Fruit fly (Drosophila melanogaster) whole organism, embryonic: ENCODE measurements around the gene MYPT-75D.

Experiments used
- BEAF-32 ChIP-seq: fragments of 200-800 bp; sonication (Bioruptor generic); optimal IDR thresholded peaks from 3 replicates; lab custom pipeline; 2017; ENCODE audit warnings: missing biosample characterization, missing genetic modification characterization, mild to moderate bottlenecking, moderate library complexity, missing genetic modification reagents
- CG10267 ChIP-seq: fragments of 200-800 bp; sonication (Bioruptor generic); optimal IDR thresholded peaks from 2 replicates; lab custom pipeline; 2018; ENCODE audit warnings: missing biosample characterization, mild to moderate bottlenecking, missing genetic modification characterization, moderate library complexity
- CG11247 ChIP-seq: fragments of 200-800 bp; sonication (Bioruptor generic); IDR thresholded peaks from 2 replicates; pipeline ENCODE4 v1.3.6; 2022; ENCODE audit warnings: missing biosample characterization, missing genetic modification characterization
- CG11723 ChIP-seq: fragments of 200-800 bp; sonication (Bioruptor generic); optimal IDR thresholded peaks from 2 replicates; lab custom pipeline; 2017; ENCODE audit warnings: missing biosample characterization, mild to moderate bottlenecking, missing genetic modification characterization
- CG13775 ChIP-seq: fragments of 200-800 bp; sonication (Bioruptor generic); optimal IDR thresholded peaks from 3 replicates; lab custom pipeline; 2017; ENCODE audit warnings: missing biosample characterization, mild to moderate bottlenecking, missing genetic modification characterization
- CG1603 ChIP-seq: fragments of 200-800 bp; sonication (Bioruptor generic); optimal IDR thresholded peaks from 2 replicates; lab custom pipeline; 2019; ENCODE audit warnings: missing biosample characterization, mild to moderate bottlenecking, missing genetic modification characterization, moderate library complexity
- CG16813 ChIP-seq: fragments of 200-800 bp; sonication (Bioruptor generic); IDR thresholded peaks from 3 replicates; pipeline ENCODE4 v1.3.6; 2022; ENCODE audit warnings: missing biosample characterization, missing genetic modification characterization; ENCODE audit not compliant: partially characterized antibody
- CG17186 ChIP-seq: fragments of 200-800 bp; sonication (Bioruptor generic); optimal IDR thresholded peaks from 3 replicates; lab custom pipeline; 2017; ENCODE audit warnings: missing biosample characterization, missing genetic modification reagents, missing genetic modification characterization
- CG1792 ChIP-seq: fragments of 200-800 bp; sonication (Bioruptor generic); optimal IDR thresholded peaks from 2 replicates; lab custom pipeline; 2016; ENCODE audit warnings: missing biosample characterization, missing genetic modification characterization
- CG2116 ChIP-seq: fragments of 200-800 bp; sonication (Bioruptor generic); optimal IDR thresholded peaks from 3 replicates; lab custom pipeline; 2018; ENCODE audit warnings: missing biosample characterization, mild to moderate bottlenecking, missing genetic modification characterization
- CG30403 ChIP-seq: fragments of 200-800 bp; sonication (Bioruptor generic); optimal IDR thresholded peaks from 3 replicates; lab custom pipeline; 2016; ENCODE audit warnings: missing biosample characterization, missing genetic modification characterization
- CG6654 ChIP-seq: fragments of 200-800 bp; sonication (Bioruptor generic); optimal IDR thresholded peaks from 2 replicates; lab custom pipeline; 2017; ENCODE audit warnings: missing biosample characterization, mild to moderate bottlenecking, missing genetic modification characterization
- CG9797 ChIP-seq: fragments of 200-800 bp; sonication (Bioruptor generic); optimal IDR thresholded peaks from 3 replicates; lab custom pipeline; 2018; ENCODE audit warnings: missing biosample characterization, mild to moderate bottlenecking, missing genetic modification characterization
- Fer1 ChIP-seq: fragments of 200-800 bp; sonication (Bioruptor generic); optimal IDR thresholded peaks from 2 replicates; lab custom pipeline; 2017; ENCODE audit warnings: missing biosample characterization, mild to moderate bottlenecking, missing genetic modification characterization
- HLH4C ChIP-seq: fragments of 200-800 bp; sonication (Bioruptor generic); IDR thresholded peaks from 3 replicates; pipeline ENCODE4 v1.3.6; 2022; ENCODE audit warnings: missing biosample characterization, missing genetic modification characterization; ENCODE audit not compliant: partially characterized antibody
- Jarid2 ChIP-seq: fragments of 200-800 bp; sonication (Bioruptor generic); optimal IDR thresholded peaks from 3 replicates; lab custom pipeline; 2017; ENCODE audit warnings: mild to moderate bottlenecking, missing biosample characterization, missing genetic modification reagents, missing genetic modification characterization
- MBD-R2 ChIP-seq: fragments of 200-800 bp; sonication (Bioruptor generic); IDR thresholded peaks from 2 replicates; pipeline ENCODE4 v1.3.6; 2022; ENCODE audit warnings: missing biosample characterization, missing genetic modification characterization
- Med ChIP-seq: fragments of 200-800 bp; sonication (Bioruptor generic); peaks from one replicate; lab custom pipeline; 2016; ENCODE audit warnings: missing biosample characterization, missing genetic modification characterization, mild to moderate bottlenecking, inconsistent platforms, moderate library complexity
- Myb ChIP-seq: fragments of 200-800 bp; sonication (Bioruptor generic); optimal IDR thresholded peaks from 2 replicates; lab custom pipeline; 2016; ENCODE audit warnings: missing biosample characterization, missing genetic modification characterization
- NC2β ChIP-seq: fragments of 200-800 bp; sonication (Bioruptor generic); optimal IDR thresholded peaks from 2 replicates; lab custom pipeline; 2016; ENCODE audit warnings: missing biosample characterization, missing genetic modification characterization
- Pdp1 ChIP-seq, 2 experiments: fragments of 200-800 bp; sonication (Bioruptor generic); optimal IDR thresholded peaks; 3 replicates each; lab custom pipeline; 2016; ENCODE audit warnings: missing biosample characterization in 2 of 2, missing genetic modification characterization in 2 of 2, mild to moderate bottlenecking in 1 of 2, moderate library complexity in 1 of 2
- Poxn ChIP-seq: fragments of 200-800 bp; sonication (Bioruptor generic); IDR thresholded peaks from 2 replicates; pipeline ENCODE4 v1.3.6; 2022; ENCODE audit warnings: missing biosample characterization, missing genetic modification characterization
- Sin3A ChIP-seq: fragments of >200 bp; optimal IDR thresholded peaks from 2 replicates; lab custom pipeline; 2018
- Sry-δ ChIP-seq: fragments of 200-800 bp; sonication (Bioruptor generic); optimal IDR thresholded peaks from 2 replicates; lab custom pipeline; 2016; ENCODE audit warnings: missing biosample characterization, missing genetic modification characterization
- Tbp ChIP-seq: fragments of >200 bp; optimal IDR thresholded peaks from 2 replicates; lab custom pipeline; 2018; ENCODE audit warnings: missing biosample characterization, missing genetic modification characterization
- YL-1 ChIP-seq: fragments of 200-800 bp; sonication (Bioruptor generic); optimal IDR thresholded peaks from 3 replicates; lab custom pipeline; 2017; ENCODE audit warnings: missing biosample characterization, mild to moderate bottlenecking, missing genetic modification characterization
- ac ChIP-seq: fragments of 200-800 bp; sonication (Bioruptor generic); optimal IDR thresholded peaks from 3 replicates; lab custom pipeline; 2017; ENCODE audit warnings: missing biosample characterization, mild to moderate bottlenecking, missing genetic modification characterization
- crp ChIP-seq, 2 experiments: fragments of 200-800 bp; sonication (Bioruptor generic); optimal IDR thresholded peaks; 2 replicates in 1 of 2; 3 replicates in 1 of 2; lab custom pipeline; 2017; ENCODE audit warnings: missing biosample characterization in 2 of 2, missing genetic modification characterization in 2 of 2, mild to moderate bottlenecking in 1 of 2, moderate library complexity in 1 of 2
- dpn ChIP-seq, 2 experiments: fragments of 200-800 bp; sonication (Bioruptor generic); optimal IDR thresholded peaks; 3 replicates each; lab custom pipeline; 2016; ENCODE audit warnings: missing biosample characterization in 2 of 2, missing genetic modification characterization in 2 of 2
- fu2 ChIP-seq: fragments of 200-800 bp; sonication (Bioruptor generic); optimal IDR thresholded peaks from 2 replicates; lab custom pipeline; 2016; ENCODE audit warnings: missing biosample characterization, missing genetic modification characterization
- gcm ChIP-seq: fragments of 200-800 bp; sonication (Bioruptor generic); optimal IDR thresholded peaks from 2 replicates; lab custom pipeline; 2019; ENCODE audit warnings: missing biosample characterization, mild to moderate bottlenecking, missing genetic modification characterization, moderate library complexity
- gfzf ChIP-seq: fragments of 200-800 bp; sonication (Bioruptor generic); optimal IDR thresholded peaks from 2 replicates; lab custom pipeline; 2016; ENCODE audit warnings: missing biosample characterization, mild to moderate bottlenecking, missing genetic modification characterization, moderate library complexity
- kah ChIP-seq: fragments of 200-800 bp; sonication (Bioruptor generic); optimal IDR thresholded peaks from 2 replicates; lab custom pipeline; 2018; ENCODE audit warnings: missing biosample characterization, mild to moderate bottlenecking, missing genetic modification characterization
- kni ChIP-seq: fragments of 200-800 bp; sonication (Bioruptor generic); optimal IDR thresholded peaks from 3 replicates; lab custom pipeline; 2017; ENCODE audit warnings: mild to moderate bottlenecking, missing biosample characterization, missing genetic modification reagents, missing genetic modification characterization
- nmo ChIP-seq: fragments of 200-800 bp; sonication (Bioruptor generic); optimal IDR thresholded peaks from 2 replicates; lab custom pipeline; 2018; ENCODE audit warnings: missing biosample characterization, mild to moderate bottlenecking, missing genetic modification characterization, moderate library complexity
- repo ChIP-seq: fragments of 200-800 bp; sonication (Bioruptor generic); optimal IDR thresholded peaks from 2 replicates; lab custom pipeline; 2016; ENCODE audit warnings: missing biosample characterization, missing genetic modification characterization
- rib ChIP-seq: fragments of 200-800 bp; sonication (Bioruptor generic); IDR thresholded peaks from 2 replicates; pipeline ENCODE4 v1.3.6; 2022; ENCODE audit warnings: missing biosample characterization, missing genetic modification characterization
- sens ChIP-seq: fragments of 200-800 bp; sonication (Bioruptor generic); peaks from one replicate; lab custom pipeline; 2016; ENCODE audit warnings: missing biosample characterization, missing genetic modification characterization
- unpg ChIP-seq: fragments of 200-800 bp; sonication (Bioruptor generic); optimal IDR thresholded peaks from 3 replicates; lab custom pipeline; 2018; ENCODE audit warnings: missing biosample characterization, mild to moderate bottlenecking, missing genetic modification characterization, moderate library complexity
- vnd ChIP-seq: fragments of 200-800 bp; sonication (Bioruptor generic); IDR thresholded peaks from 3 replicates; pipeline ENCODE4 v1.3.6; 2022; ENCODE audit warnings: missing biosample characterization, missing genetic modification characterization; ENCODE audit not compliant: partially characterized antibody

MYPT-75D gene

DNA sequence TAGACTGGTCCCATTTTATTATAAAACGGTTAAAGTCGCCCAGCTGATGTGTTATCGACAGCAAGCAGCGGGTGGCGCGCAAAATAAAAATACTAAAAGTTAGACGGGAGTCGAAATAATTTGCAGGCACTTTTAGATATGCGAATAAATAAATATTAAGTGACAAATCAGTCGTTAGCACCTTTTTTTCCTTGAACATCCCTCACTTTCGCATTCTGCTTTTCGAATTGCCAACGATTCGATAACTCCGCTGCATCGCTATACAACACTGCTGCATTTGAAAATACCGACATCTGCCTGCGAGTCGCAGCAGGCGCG, 3.4 kb upstream of the MYPT-75D start, which contains the start of gene bora (continued):
- TF ChIP-seq ac (GFP tag; lab: Kevin White, UChicago) (no peak), nmo (GFP tag; lab: Kevin White, UChicago) (peak; percentile 16), YL-1 (GFP tag; lab: Kevin White, UChicago) (no peak), kni (GFP tag; lab: Kevin White, UChicago) (no peak), CG11247 (GFP tag; lab: Robert Waterston, UW) (no peak), crp (GFP tag; optimal IDR thresholded peaks at IDR 0.05; lab: Kevin White, UChicago) (peak; percentile 10 to 85), CG9797 (peak; percentile 72), gcm (no peak), CG16813 (GFP tag; lab: Robert Waterston, UW) (peak; percentile 24; the same call in 1 of the 3 replicates), Jarid2 (GFP tag; lab: Kevin White, UChicago) (no peak), kah (GFP tag; lab: Kevin White, UChicago) (no peak), Fer1 (GFP tag; lab: Kevin White, UChicago) (no peak), CG2116 (GFP tag; lab: Kevin White, UChicago) (peak; percentile 74), CG11723 (GFP tag; lab: Kevin White, UChicago) (no peak), CG1792 (no peak), unpg (GFP tag; lab: Kevin White, UChicago) (no peak), CG17186 (GFP tag; lab: Kevin White, UChicago) (peak; percentile 21), CG13775 (GFP tag; lab: Kevin White, UChicago) (no peak), NC2β (no peak), fu2 (no peak), CG10267 (tag; lab: Kevin White, UChicago) (peak; percentile 88), HLH4C (GFP tag; lab: Robert Waterston, UW) (peak; percentile 43; the same call in 1 of the 3 replicates), gfzf (GFP tag; lab: Kevin White, UChicago) (peak; percentile 61), Sin3A (lab: Kevin White, UChicago) (peak; percentile 73), Pdp1 (GFP tag; optimal IDR thresholded peaks at IDR 0.05; lab: Kevin White, UChicago) (peak in 1 of 2 experiments; percentile 20), Poxn (GFP tag; lab: Robert Waterston, UW) (no peak), CG1603 (tag; lab: Kevin White, UChicago) (peak; percentile 1), CG6654 (GFP tag; lab: Kevin White, UChicago) (no peak), rib (GFP tag; lab: Robert Waterston, UW) (no peak), CG30403 (peak; percentile 14), repo (no peak), Myb (GFP tag; lab: Kevin White, UChicago) (peak; percentile 92), Med (GFP tag; lab: Kevin White, UChicago) (peak; percentile 56), Sry-δ (GFP tag; lab: Kevin White, UChicago) (peak; percentile 44), vnd (GFP tag; lab: Robert Waterston, UW) (no peak), MBD-R2 (0 out of 2 replicates have a peak, but pooled peaks have one; percentile 33), dpn (GFP tag; optimal IDR thresholded peaks at IDR 0.05; lab: Kevin White, UChicago) (peak in 1 of 2 experiments; percentile 14), Tbp (GFP tag; lab: Kevin White, UChicago) (no peak), sens (GFP tag; lab: Kevin White, UChicago) (peak; percentile 90), BEAF-32 (peak; percentile 44)
- TF ChIP-seq, all 482 proteins: peak for 39
